Worm (Caenorhabditis elegans) whole organism, L3 larva: ENCODE data around the gene Y37A1B.7.

Experiments
- R02D3.7 ChIP-seq: fragments of 150-350 bp; optimal IDR thresholded peaks from 2 replicates; lab custom pipeline; 2014; ENCODE audit warnings: missing biosample characterization, missing genetic modification characterization
- aly-2 ChIP-seq: fragments of 150-350 bp; optimal IDR thresholded peaks from 2 replicates; lab custom pipeline; 2014; ENCODE audit warnings: missing biosample characterization, missing genetic modification characterization
- ama-1 ChIP-seq: fragments of 150-350 bp; optimal IDR thresholded peaks from 2 replicates; lab custom pipeline; 2018
- ceh-16 ChIP-seq: sonication (generic microtip); optimal IDR thresholded peaks from 2 replicates; lab custom pipeline; 2017; ENCODE audit warnings: missing biosample characterization, missing genetic modification characterization
- ceh-28 ChIP-seq: fragments of 150-350 bp; optimal IDR thresholded peaks from 2 replicates; lab custom pipeline; 2014; ENCODE audit warnings: missing biosample characterization, missing genetic modification reagents, missing genetic modification characterization
- ceh-82 ChIP-seq: fragments of 150-350 bp; optimal IDR thresholded peaks from 2 replicates; lab custom pipeline; 2014; ENCODE audit warnings: missing biosample characterization, missing genetic modification characterization
- ceh-9 ChIP-seq: sonication (generic microtip); optimal IDR thresholded peaks from 2 replicates; lab custom pipeline; 2018; ENCODE audit warnings: missing biosample characterization, missing genetic modification characterization
- daf-12 ChIP-seq: fragments of 150-350 bp; optimal IDR thresholded peaks from 2 replicates; lab custom pipeline; 2014; ENCODE audit warnings: missing biosample characterization, missing genetic modification reagents, missing genetic modification characterization
- egl-27 ChIP-seq: sonication (generic microtip); optimal IDR thresholded peaks from 4 replicates; lab custom pipeline; 2017; ENCODE audit warnings: missing biosample characterization, missing genetic modification reagents, missing genetic modification characterization
- egl-5 ChIP-seq: fragments of 150-350 bp; optimal IDR thresholded peaks from 2 replicates; lab custom pipeline; 2017; ENCODE audit warnings: missing biosample characterization, missing genetic modification reagents, missing genetic modification characterization, inconsistent platforms
- elt-1 ChIP-seq: fragments of 150-350 bp; optimal IDR thresholded peaks from 2 replicates; lab custom pipeline; 2014; ENCODE audit warnings: missing biosample characterization, missing genetic modification characterization
- elt-2 ChIP-seq: sonication (generic microtip); optimal IDR thresholded peaks from 2 replicates; lab custom pipeline; 2016; ENCODE audit warnings: missing genetic modification reagents, mild to moderate bottlenecking, missing genetic modification characterization, missing compliant biosample characterization
- elt-3 ChIP-seq, 3 experiments: fragments of 150-350 bp in 1 of 3; sonication (generic microtip) in 2 of 3; optimal IDR thresholded peaks; 2 replicates in 2 of 3; 4 replicates in 1 of 3; lab custom pipeline; 2014 to 2017; ENCODE audit warnings: missing biosample characterization in 3 of 3, missing genetic modification characterization in 3 of 3
- eor-1 ChIP-seq, 2 experiments: fragments of 150-350 bp; optimal IDR thresholded peaks; 2 replicates each; lab custom pipeline; 2014 to 2018; ENCODE audit warnings: missing biosample characterization in 2 of 2, missing genetic modification characterization in 2 of 2
- fkh-2 ChIP-seq: fragments of 150-350 bp; optimal IDR thresholded peaks from 2 replicates; lab custom pipeline; 2014; ENCODE audit warnings: missing biosample characterization, missing genetic modification reagents, missing genetic modification characterization
- fos-1 ChIP-seq: fragments of 150-350 bp; optimal IDR thresholded peaks from 2 replicates; lab custom pipeline; 2014; ENCODE audit warnings: missing biosample characterization, missing genetic modification characterization
- hmg-11 ChIP-seq: sonication (generic microtip); optimal IDR thresholded peaks from 2 replicates; lab custom pipeline; 2016; ENCODE audit warnings: missing genetic modification characterization, missing compliant biosample characterization
- jun-1 ChIP-seq: fragments of 150-350 bp; optimal IDR thresholded peaks from 2 replicates; lab custom pipeline; 2014; ENCODE audit warnings: missing biosample characterization, missing genetic modification reagents, missing genetic modification characterization
- lin-15B ChIP-seq: fragments of 150-350 bp; optimal IDR thresholded peaks from 2 replicates; lab custom pipeline; 2014; ENCODE audit warnings: missing biosample characterization, missing genetic modification characterization
- lin-39 ChIP-seq: fragments of 150-350 bp; optimal IDR thresholded peaks from 2 replicates; lab custom pipeline; 2018; ENCODE audit warnings: missing biosample characterization, missing genetic modification reagents, missing genetic modification characterization
- lsy-12 ChIP-seq: sonication (generic microtip); optimal IDR thresholded peaks from 2 replicates; lab custom pipeline; 2016; ENCODE audit warnings: mild to moderate bottlenecking, missing genetic modification characterization, missing compliant biosample characterization
- mml-1 ChIP-seq: fragments of 150-350 bp; sonication (generic microtip); optimal IDR thresholded peaks from 3 replicates; lab custom pipeline; 2014; ENCODE audit warnings: missing biosample characterization, missing genetic modification characterization
- nfya-1 ChIP-seq: sonication (generic microtip); optimal IDR thresholded peaks from 2 replicates; lab custom pipeline; 2017; ENCODE audit warnings: missing genetic modification characterization, mild to moderate bottlenecking, missing compliant biosample characterization, antibody characterized with exemption, moderate library complexity; ENCODE audit not compliant: insufficient read depth
- nhr-11 ChIP-seq: fragments of 150-350 bp; optimal IDR thresholded peaks from 2 replicates; lab custom pipeline; 2014; ENCODE audit warnings: missing biosample characterization, missing genetic modification characterization
- nhr-12 ChIP-seq: fragments of 150-350 bp; optimal IDR thresholded peaks from 2 replicates; lab custom pipeline; 2014; ENCODE audit warnings: missing biosample characterization, missing genetic modification characterization
- nhr-23 ChIP-seq: fragments of 150-350 bp; optimal IDR thresholded peaks from 2 replicates; lab custom pipeline; 2014; ENCODE audit warnings: missing biosample characterization, missing genetic modification reagents, missing genetic modification characterization
- nhr-237 ChIP-seq: fragments of 150-350 bp; optimal IDR thresholded peaks from 2 replicates; lab custom pipeline; 2014; ENCODE audit warnings: missing biosample characterization, missing genetic modification characterization
- nhr-25 ChIP-seq: sonication (generic microtip); optimal IDR thresholded peaks from 2 replicates; lab custom pipeline; 2017; ENCODE audit warnings: missing biosample characterization, missing genetic modification characterization
- nhr-28 ChIP-seq: fragments of 150-350 bp; optimal IDR thresholded peaks from 2 replicates; lab custom pipeline; 2014; ENCODE audit warnings: missing biosample characterization, missing genetic modification characterization
- nhr-43 ChIP-seq: sonication (generic microtip); optimal IDR thresholded peaks from 2 replicates; lab custom pipeline; 2016; ENCODE audit warnings: mild to moderate bottlenecking, missing genetic modification characterization, missing compliant biosample characterization; ENCODE audit not compliant: poor library complexity, severe bottlenecking
- nhr-67 ChIP-seq: fragments of 150-350 bp; optimal IDR thresholded peaks from 2 replicates; lab custom pipeline; 2014; ENCODE audit warnings: missing biosample characterization, missing genetic modification characterization
- nhr-76 ChIP-seq: fragments of 150-350 bp; sonication (generic microtip); optimal IDR thresholded peaks from 5 replicates; lab custom pipeline; 2014; ENCODE audit warnings: missing biosample characterization, missing genetic modification characterization
- nhr-77 ChIP-seq: fragments of 150-350 bp; optimal IDR thresholded peaks from 2 replicates; lab custom pipeline; 2014; ENCODE audit warnings: missing biosample characterization, missing genetic modification characterization
- pha-4 ChIP-seq: fragments of 150-350 bp; optimal IDR thresholded peaks from 2 replicates; lab custom pipeline; 2014; ENCODE audit warnings: missing biosample characterization, missing genetic modification reagents, missing genetic modification characterization
- pqm-1 ChIP-seq: fragments of 150-350 bp; optimal IDR thresholded peaks from 2 replicates; lab custom pipeline; 2017; ENCODE audit warnings: missing biosample characterization, missing genetic modification characterization, inconsistent platforms
- sea-2 ChIP-seq: fragments of 150-350 bp; sonication (generic microtip); optimal IDR thresholded peaks from 4 replicates; lab custom pipeline; 2014; ENCODE audit warnings: missing biosample characterization, missing genetic modification reagents, missing genetic modification characterization
- snpc-4 ChIP-seq: fragments of 150-350 bp; optimal IDR thresholded peaks from 2 replicates; lab custom pipeline; 2014; ENCODE audit warnings: missing biosample characterization, missing genetic modification characterization
- tbx-2 ChIP-seq: sonication (generic microtip); optimal IDR thresholded peaks from 2 replicates; lab custom pipeline; 2016; ENCODE audit warnings: mild to moderate bottlenecking, missing genetic modification characterization, missing compliant biosample characterization
- unc-39 ChIP-seq: sonication (generic microtip); optimal IDR thresholded peaks from 4 replicates; lab custom pipeline; 2017; ENCODE audit warnings: missing biosample characterization, missing genetic modification characterization
- zag-1 ChIP-seq: fragments of 150-350 bp; optimal IDR thresholded peaks from 2 replicates; lab custom pipeline; 2014; ENCODE audit warnings: missing biosample characterization, missing genetic modification characterization
- ztf-11 ChIP-seq: fragments of 150-350 bp; optimal IDR thresholded peaks from 2 replicates; lab custom pipeline; 2014; ENCODE audit warnings: missing biosample characterization, missing genetic modification characterization
- ztf-4 ChIP-seq: fragments of 150-350 bp; optimal IDR thresholded peaks from 2 replicates; lab custom pipeline; 2014; ENCODE audit warnings: missing biosample characterization, missing genetic modification characterization

Gene Y37A1B.7

ce11 chrIV:14032620-14033501 is 10.7 kb downstream of the Y37A1B.7 start (continued):
- peak; percentile 88 for TF ChIP-seq lin-15B (tag; lab: Kevin White, UChicago)
- TF ChIP-seq snpc-4, result peak; percentile 48
- TF ChIP-seq nhr-23 (tag; lab: Kevin White, UChicago), result peak; percentile 71
- peak; percentile 17 for TF ChIP-seq egl-5 (tag; lab: Kevin White, UChicago)
- TF ChIP-seq eor-1 (tag; optimal IDR thresholded peaks at IDR 0.05; lab: Kevin White, UChicago), result peak in 1 of 2 experiments; percentile 70
- peak; percentile 58 for TF ChIP-seq lsy-12 (tag; lab: Kevin White, UChicago)
- TF ChIP-seq fkh-2, result peak; percentile 45
- TF ChIP-seq ceh-28 (tag; lab: Kevin White, UChicago), result peak; percentile 35

ce11 chrIV:14019883-14020282 is 23.7 kb downstream of the Y37A1B.7 start, which contains the start of the genes irld-56 and irld-55:
Gene irld-56 (minus strand): TSS chrIV:14019983.
Gene irld-55 (plus strand): TSS chrIV:14020198.
- TF ChIP-seq ceh-82 (tag; lab: Kevin White, UChicago) (no peak), ztf-4 (tag; lab: Kevin White, UChicago) (no peak), lin-15B (tag; lab: Kevin White, UChicago) (no peak), jun-1 (tag; lab: Kevin White, UChicago) (no peak), nhr-67 (tag; lab: Kevin White, UChicago) (no peak), sea-2 (GFP tag; lab: Kevin White, UChicago) (no peak)

- no peak for TF ChIP-seq ama-1 (lab: Kevin White, UChicago)
- TF ChIP-seq ceh-16, result no peak
- TF ChIP-seq nhr-23 (tag; lab: Kevin White, UChicago), result no peak
- no peak for TF ChIP-seq eor-1 (tag; optimal IDR thresholded peaks at IDR 0.05; lab: Kevin White, UChicago)
- TF ChIP-seq fos-1 (tag; lab: Kevin White, UChicago), result no peak
- TF ChIP-seq fkh-2, result no peak
- no peak for TF ChIP-seq nhr-237 (tag; lab: Kevin White, UChicago)
- no peak for TF ChIP-seq nhr-11 (tag; lab: Kevin White, UChicago)
- TF ChIP-seq lin-39 (tag; lab: Kevin White, UChicago), result no peak
- no peak for TF ChIP-seq zag-1 (tag; lab: Kevin White, UChicago)
- no peak for TF ChIP-seq nhr-76
- no peak for TF ChIP-seq lin-15B (tag; lab: Kevin White, UChicago)
- no peak for TF ChIP-seq egl-27
- TF ChIP-seq tbx-2 (tag; lab: Kevin White, UChicago), result no peak
- TF ChIP-seq ceh-28 (tag; lab: Kevin White, UChicago), result no peak
- no peak for TF ChIP-seq ztf-11 (tag; lab: Kevin White, UChicago)
- TF ChIP-seq nhr-67 (tag; lab: Kevin White, UChicago), result no peak
- no peak for TF ChIP-seq mml-1 (tag; lab: Kevin White, UChicago)
These were observed 27.7 kb downstream of the Y37A1B.7 start, which contains the start of gene srw-63 for ce11 chrIV:14015844-14016243. Gene srw-63 (minus strand): TSS chrIV:14015944.

ce11 chrIV:14013692-14014091 is 29.9 kb downstream of the Y37A1B.7 start:
- peak; percentile 98 for TF ChIP-seq snpc-4
- TF ChIP-seq elt-1 (tag; lab: Kevin White, UChicago), result no peak
- TF ChIP-seq hmg-11 (tag; lab: Kevin White, UChicago), result peak; percentile 74
- TF ChIP-seq pqm-1, result peak; percentile 16
- no peak for TF ChIP-seq aly-2 (tag; lab: Kevin White, UChicago)
- TF ChIP-seq tbx-2 (tag; lab: Kevin White, UChicago), result peak; percentile 24
- no peak for TF ChIP-seq R02D3.7 (tag; lab: Kevin White, UChicago)
- TF ChIP-seq nhr-43 (tag; lab: Kevin White, UChicago), result peak; percentile 53
- no peak for TF ChIP-seq unc-39 (tag; lab: Kevin White, UChicago)
- TF ChIP-seq nhr-77 (tag; lab: Kevin White, UChicago), result no peak
- no peak for TF ChIP-seq mml-1 (tag; lab: Kevin White, UChicago)
- peak; percentile 63 for TF ChIP-seq nfya-1 (tag; lab: Kevin White, UChicago)
- TF ChIP-seq sea-2 (GFP tag; lab: Kevin White, UChicago), result no peak
- no peak for TF ChIP-seq lin-15B (tag; lab: Kevin White, UChicago)
- no peak for TF ChIP-seq ama-1 (lab: Kevin White, UChicago)
- TF ChIP-seq pha-4 (tag; lab: Kevin White, UChicago), result no peak
- no peak for TF ChIP-seq nhr-12 (tag; lab: Kevin White, UChicago)
- TF ChIP-seq elt-2 (tag; lab: Kevin White, UChicago), result no peak
- no peak for TF ChIP-seq egl-5 (tag; lab: Kevin White, UChicago)
- TF ChIP-seq ztf-4 (tag; lab: Kevin White, UChicago), result no peak
- TF ChIP-seq lin-39 (tag; lab: Kevin White, UChicago), result peak; percentile 48
- TF ChIP-seq elt-3 (tag; optimal IDR thresholded peaks at IDR 0.05; lab: Kevin White, UChicago), result no peak
- TF ChIP-seq nhr-28 (tag; lab: Kevin White, UChicago), result no peak
- no peak for TF ChIP-seq daf-12 (tag; lab: Kevin White, UChicago)
- TF ChIP-seq zag-1 (tag; lab: Kevin White, UChicago), result no peak
- TF ChIP-seq nhr-25 (tag; lab: Kevin White, UChicago), result no peak
- TF ChIP-seq nhr-67 (tag; lab: Kevin White, UChicago), result no peak
- no peak for TF ChIP-seq ceh-9 (tag; lab: Kevin White, UChicago)
